Fruit fly (Drosophila melanogaster) whole organism, embryonic: Measurements from ENCODE around the gene Agpat1.

Experiments
- Atf6 ChIP-seq: fragments of 200-800 bp; sonication (Bioruptor generic); IDR thresholded peaks from 2 replicates; pipeline ENCODE4 v1.3.6; 2022; ENCODE audit warnings: missing biosample characterization, missing genetic modification characterization
- Awh ChIP-seq: fragments of 200-800 bp; sonication (Bioruptor generic); IDR thresholded peaks from 2 replicates; pipeline ENCODE4, ENCODE4 v1.3.6; 2022; ENCODE audit warnings: missing biosample characterization, missing genetic modification characterization
- Bdp1 ChIP-seq: fragments of 200-800 bp; sonication (Bioruptor generic); optimal IDR thresholded peaks from 3 replicates; lab custom pipeline; 2016; ENCODE audit warnings: missing biosample characterization, missing genetic modification characterization
- Bgb ChIP-seq: fragments of 200-800 bp; sonication (Bioruptor generic); IDR thresholded peaks from 2 replicates; pipeline ENCODE4 v1.3.6; 2022; ENCODE audit warnings: missing biosample characterization, missing genetic modification characterization; ENCODE audit not compliant: partially characterized antibody
- C15 ChIP-seq: fragments of 200-800 bp; sonication (Bioruptor generic); IDR thresholded peaks from 3 replicates; pipeline ENCODE4 v1.3.6; 2022; ENCODE audit warnings: missing biosample characterization, missing genetic modification characterization
- CG10543 ChIP-seq: fragments of 200-800 bp; sonication (Bioruptor generic); optimal IDR thresholded peaks from 3 replicates; lab custom pipeline; 2017; ENCODE audit warnings: missing biosample characterization, mild to moderate bottlenecking, missing genetic modification characterization, moderate library complexity
- CG11398 ChIP-seq: fragments of 200-800 bp; sonication (Bioruptor generic); optimal IDR thresholded peaks from 2 replicates; lab custom pipeline; 2016; ENCODE audit warnings: missing biosample characterization, missing genetic modification characterization
- CG11456 ChIP-seq: fragments of 200-800 bp; sonication (Bioruptor generic); IDR thresholded peaks from 3 replicates; pipeline ENCODE4 v1.3.6; 2022; ENCODE audit warnings: missing biosample characterization, missing genetic modification characterization
- CG11723 ChIP-seq: fragments of 200-800 bp; sonication (Bioruptor generic); optimal IDR thresholded peaks from 2 replicates; lab custom pipeline; 2017; ENCODE audit warnings: missing biosample characterization, mild to moderate bottlenecking, missing genetic modification characterization
- CG12744 ChIP-seq: fragments of 200-800 bp; sonication (Bioruptor generic); optimal IDR thresholded peaks from 2 replicates; lab custom pipeline; 2016; ENCODE audit warnings: missing biosample characterization, missing genetic modification characterization
- CG13287 ChIP-seq: fragments of 200-800 bp; sonication (Bioruptor generic); IDR thresholded peaks from 2 replicates; pipeline ENCODE4 v1.3.6; 2022; ENCODE audit warnings: missing biosample characterization, missing genetic modification characterization; ENCODE audit not compliant: partially characterized antibody
- CG14860 ChIP-seq: fragments of 200-800 bp; sonication (Bioruptor generic); IDR thresholded peaks from 3 replicates; pipeline ENCODE4 v1.3.6; 2022; ENCODE audit warnings: missing biosample characterization, missing genetic modification characterization; ENCODE audit not compliant: partially characterized antibody
- CG15479 ChIP-seq: fragments of 200-800 bp; sonication (Bioruptor generic); optimal IDR thresholded peaks from 3 replicates; lab custom pipeline; 2019; ENCODE audit warnings: missing biosample characterization, mild to moderate bottlenecking, missing genetic modification characterization, moderate library complexity
- CG16815 ChIP-seq: fragments of 200-800 bp; sonication (Bioruptor generic); optimal IDR thresholded peaks from 3 replicates; lab custom pipeline; 2017; ENCODE audit warnings: missing biosample characterization, mild to moderate bottlenecking, missing genetic modification characterization
- CG2129 ChIP-seq: fragments of 200-800 bp; sonication (Bioruptor generic); IDR thresholded peaks from 2 replicates; pipeline ENCODE4 v1.3.6; 2022; ENCODE audit warnings: missing biosample characterization, missing genetic modification characterization; ENCODE audit not compliant: partially characterized antibody
- CG2889 ChIP-seq: fragments of 200-800 bp; sonication (Bioruptor generic); IDR thresholded peaks from 3 replicates; pipeline ENCODE4 v1.3.6; 2022; ENCODE audit warnings: missing biosample characterization, missing genetic modification characterization
- CG42726 ChIP-seq: fragments of 200-800 bp; sonication (Bioruptor generic); IDR thresholded peaks from 2 replicates; pipeline ENCODE4 v1.3.6; 2022; ENCODE audit warnings: missing biosample characterization, missing genetic modification characterization; ENCODE audit not compliant: partially characterized antibody
- CG6689 ChIP-seq: fragments of 200-800 bp; sonication (Bioruptor generic); IDR thresholded peaks from 2 replicates; pipeline ENCODE4 v1.3.6; 2022; ENCODE audit warnings: missing biosample characterization, missing genetic modification characterization
- CG7271 ChIP-seq: fragments of 200-800 bp; sonication (Bioruptor generic); optimal IDR thresholded peaks from 2 replicates; lab custom pipeline; 2018; ENCODE audit warnings: missing biosample characterization, mild to moderate bottlenecking, missing genetic modification characterization, moderate library complexity
- CG7839 ChIP-seq: fragments of 200-800 bp; sonication (Bioruptor generic); optimal IDR thresholded peaks from 3 replicates; lab custom pipeline; 2018; ENCODE audit warnings: missing biosample characterization, mild to moderate bottlenecking, missing genetic modification characterization, moderate library complexity
- CG9817 ChIP-seq: fragments of 200-800 bp; sonication (Bioruptor generic); optimal IDR thresholded peaks from 2 replicates; lab custom pipeline; 2018; ENCODE audit warnings: missing biosample characterization, mild to moderate bottlenecking, missing genetic modification characterization, moderate library complexity
- CG9932 ChIP-seq: fragments of 200-800 bp; sonication (Bioruptor generic); IDR thresholded peaks from 2 replicates; pipeline ENCODE4 v1.3.6; 2022; ENCODE audit warnings: missing biosample characterization, missing genetic modification characterization
- CHES-1-like ChIP-seq: fragments of 200-800 bp; sonication (Bioruptor generic); optimal IDR thresholded peaks from 2 replicates; lab custom pipeline; 2016; ENCODE audit warnings: missing biosample characterization, missing genetic modification characterization
- Dad ChIP-seq: fragments of 200-800 bp; sonication (Bioruptor generic); optimal IDR thresholded peaks from 3 replicates; lab custom pipeline; 2016; ENCODE audit warnings: missing biosample characterization, missing genetic modification characterization
- Deaf1 ChIP-seq: fragments of 200-800 bp; optimal IDR thresholded peaks from 3 replicates; lab custom pipeline; 2019; ENCODE audit warnings: missing biosample characterization, mild to moderate bottlenecking, missing genetic modification characterization, moderate library complexity
- Dip2 ChIP-seq: fragments of 200-800 bp; sonication (Bioruptor generic); IDR thresholded peaks from 2 replicates; pipeline ENCODE4 v1.3.6; 2022; ENCODE audit warnings: missing biosample characterization, missing genetic modification characterization
- Doc3 ChIP-seq: fragments of 200-800 bp; sonication (Bioruptor generic); IDR thresholded peaks from 3 replicates; pipeline ENCODE4 v1.3.6; 2022; ENCODE audit warnings: missing biosample characterization, missing genetic modification characterization; ENCODE audit not compliant: partially characterized antibody
- Hey ChIP-seq: fragments of 200-800 bp; sonication (Bioruptor generic); optimal IDR thresholded peaks from 3 replicates; lab custom pipeline; 2018; ENCODE audit warnings: missing biosample characterization, mild to moderate bottlenecking, missing genetic modification characterization
- Hr51 ChIP-seq, 2 experiments: fragments of 200-800 bp; sonication (Bioruptor generic); optimal IDR thresholded peaks; 2 replicates in 1 of 2; 3 replicates in 1 of 2; lab custom pipeline; 2016 to 2018; ENCODE audit warnings: missing biosample characterization in 2 of 2, missing genetic modification characterization in 2 of 2, mild to moderate bottlenecking in 1 of 2, moderate library complexity in 1 of 2
- Scr ChIP-seq: fragments of 200-800 bp; sonication (Bioruptor generic); IDR thresholded peaks from 2 replicates; pipeline ENCODE4 v1.3.6; 2022; ENCODE audit warnings: missing biosample characterization, missing genetic modification characterization; ENCODE audit not compliant: partially characterized antibody
- abd-A ChIP-seq: fragments of 200-800 bp; sonication (Bioruptor generic); optimal IDR thresholded peaks from 3 replicates; lab custom pipeline; 2019; ENCODE audit warnings: missing biosample characterization, mild to moderate bottlenecking, missing genetic modification characterization, moderate library complexity
- ato ChIP-seq: fragments of 200-800 bp; sonication (Bioruptor generic); IDR thresholded peaks from 2 replicates; pipeline ENCODE4 v1.3.6; 2022; ENCODE audit warnings: missing biosample characterization, missing genetic modification characterization; ENCODE audit not compliant: partially characterized antibody
- btn ChIP-seq: fragments of 200-800 bp; sonication (Bioruptor generic); optimal IDR thresholded peaks from 2 replicates; lab custom pipeline; 2016; ENCODE audit warnings: missing biosample characterization, missing genetic modification characterization
- caup ChIP-seq: fragments of 200-800 bp; sonication (Bioruptor generic); optimal IDR thresholded peaks from 3 replicates; lab custom pipeline; 2017; ENCODE audit warnings: missing biosample characterization, mild to moderate bottlenecking, missing genetic modification characterization, moderate library complexity; ENCODE audit not compliant: severe bottlenecking
- dm ChIP-seq: fragments of 200-800 bp; sonication (Bioruptor generic); optimal IDR thresholded peaks from 3 replicates; lab custom pipeline; 2016; ENCODE audit warnings: missing biosample characterization, missing genetic modification characterization
- ftz-f1 ChIP-seq: fragments of 200-800 bp; sonication (Bioruptor generic); optimal IDR thresholded peaks from 2 replicates; lab custom pipeline; 2016; ENCODE audit warnings: missing biosample characterization, missing genetic modification characterization
- gsb ChIP-seq: fragments of 200-800 bp; sonication (Bioruptor generic); IDR thresholded peaks from 2 replicates; pipeline ENCODE4 v1.3.6; 2022; ENCODE audit warnings: missing biosample characterization, missing genetic modification characterization
- inv ChIP-seq: fragments of 200-800 bp; sonication (Bioruptor generic); IDR thresholded peaks from 2 replicates; pipeline ENCODE4 v1.3.6; 2022; ENCODE audit warnings: missing biosample characterization, missing genetic modification characterization; ENCODE audit not compliant: partially characterized antibody
- knrl ChIP-seq: fragments of 200-800 bp; sonication (Bioruptor generic); IDR thresholded peaks from 3 replicates; pipeline ENCODE4 v1.3.6; 2022; ENCODE audit warnings: missing biosample characterization, missing genetic modification characterization; ENCODE audit not compliant: partially characterized antibody
- pros ChIP-seq: fragments of 200-800 bp; sonication (Bioruptor generic); optimal IDR thresholded peaks from 3 replicates; lab custom pipeline; 2019; ENCODE audit warnings: missing biosample characterization, mild to moderate bottlenecking, missing genetic modification characterization, moderate library complexity
- sc ChIP-seq, 3 experiments: fragments of >200 bp in 2 of 3; fragments of 200-800 bp in 1 of 3; sonication (Bioruptor generic) in 1 of 3; optimal IDR thresholded peaks; 2 replicates in 2 of 3; 3 replicates in 1 of 3; lab custom pipeline; 2017; ENCODE audit warnings: mild to moderate bottlenecking in 1 of 3, missing biosample characterization in 1 of 3, missing genetic modification characterization in 1 of 3, missing genetic modification reagents in 1 of 3
- tio ChIP-seq: fragments of 200-800 bp; sonication (Bioruptor generic); optimal IDR thresholded peaks from 2 replicates; lab custom pipeline; 2017; ENCODE audit warnings: missing biosample characterization, missing genetic modification characterization, inconsistent platforms
- trem ChIP-seq: fragments of 200-800 bp; optimal IDR thresholded peaks from 3 replicates; lab custom pipeline; 2019; ENCODE audit warnings: missing biosample characterization, mild to moderate bottlenecking, missing genetic modification characterization, moderate library complexity
- trh ChIP-seq: fragments of 200-800 bp; sonication (Bioruptor generic); optimal IDR thresholded peaks from 2 replicates; lab custom pipeline; 2016; ENCODE audit warnings: missing biosample characterization, missing genetic modification characterization
- usp ChIP-seq: fragments of >200 bp; optimal IDR thresholded peaks from 2 replicates; lab custom pipeline; 2017; ENCODE audit warnings: missing biosample characterization, missing genetic modification characterization
- zen2 ChIP-seq: fragments of 200-800 bp; sonication (Bioruptor generic); IDR thresholded peaks from 3 replicates; pipeline ENCODE4 v1.3.6; 2022; ENCODE audit warnings: missing biosample characterization, missing genetic modification characterization; ENCODE audit not compliant: partially characterized antibody

Gene Agpat1

dm6 chrX:12750928-12751631 is 14.0 kb upstream of the Agpat1 start (continued):
- TF ChIP-seq C15 (GFP tag; lab: Robert Waterston, UW) = peak; percentile 99

dm6 chrX:12751786-12752187 is 13.3 kb upstream of the Agpat1 start:
- no peak for TF ChIP-seq CG10543 (GFP tag; lab: Kevin White, UChicago)
- TF ChIP-seq Deaf1 (tag; lab: Kevin White, UChicago) = no peak
- no peak for TF ChIP-seq sc (optimal IDR thresholded peaks at IDR 0.05; lab: Kevin White, UChicago)
- no peak for TF ChIP-seq sc (GFP tag; optimal IDR thresholded peaks at IDR 0.05; lab: Kevin White, UChicago)
- no peak for TF ChIP-seq CHES-1-like (GFP tag; lab: Kevin White, UChicago)
- no peak for TF ChIP-seq CG11398 (GFP tag; lab: Kevin White, UChicago)
- TF ChIP-seq Awh (GFP tag; lab: Robert Waterston, UW) = no peak
- no peak for TF ChIP-seq usp (GFP tag; lab: Kevin White, UChicago)
- no peak for TF ChIP-seq trem (tag; lab: Kevin White, UChicago)
- no peak for TF ChIP-seq Atf6 (GFP tag; lab: Robert Waterston, UW)
- no peak for TF ChIP-seq CG11723
- TF ChIP-seq CG9817 (tag; lab: Kevin White, UChicago) = no peak
- TF ChIP-seq tio = no peak
- no peak for TF ChIP-seq CG42726 (GFP tag; lab: Robert Waterston, UW)
- TF ChIP-seq CG13287 = no peak; the same call in 1 of the 2 replicates
- peak; percentile 97 for TF ChIP-seq CG15479
- no peak for TF ChIP-seq knrl (GFP tag; lab: Robert Waterston, UW)
- no peak for TF ChIP-seq CG9932 (GFP tag; lab: Robert Waterston, UW)
- TF ChIP-seq pros (GFP tag; lab: Kevin White, UChicago) = peak; percentile 99
- no peak for TF ChIP-seq CG2889 (GFP tag; lab: Robert Waterston, UW)
- TF ChIP-seq CG12744 (GFP tag; lab: Kevin White, UChicago) = no peak
- no peak for TF ChIP-seq dm
- no peak for TF ChIP-seq Bdp1
- no peak for TF ChIP-seq gsb (GFP tag; lab: Robert Waterston, UW)
- TF ChIP-seq ato (GFP tag; lab: Robert Waterston, UW) = no peak
- TF ChIP-seq CG11456 (GFP tag; lab: Robert Waterston, UW) = no peak
- TF ChIP-seq Bgb = no peak; the same call in 1 of the 2 replicates
- TF ChIP-seq btn = no peak
- no peak for TF ChIP-seq CG6689 (GFP tag; lab: Robert Waterston, UW)
- no peak for TF ChIP-seq Dip2 (GFP tag; lab: Robert Waterston, UW)
- no peak for TF ChIP-seq CG16815 (GFP tag; lab: Kevin White, UChicago)
- TF ChIP-seq Hey (tag; lab: Kevin White, UChicago) = no peak
- no peak for TF ChIP-seq CG14860
- TF ChIP-seq abd-A (tag; lab: Kevin White, UChicago) = peak; percentile 94
- no peak for TF ChIP-seq Dad
- TF ChIP-seq CG7839 (tag; lab: Kevin White, UChicago) = no peak
- TF ChIP-seq CG2129 = no peak
- TF ChIP-seq Scr = no peak
- no peak for TF ChIP-seq ftz-f1
- no peak for TF ChIP-seq Doc3 (GFP tag; lab: Robert Waterston, UW)
- no peak for TF ChIP-seq zen2 (GFP tag; lab: Robert Waterston, UW)
- TF ChIP-seq CG7271 (tag; lab: Kevin White, UChicago) = no peak
- TF ChIP-seq trh = no peak
- TF ChIP-seq inv = no peak
- no peak for TF ChIP-seq Hr51 (GFP tag; optimal IDR thresholded peaks at IDR 0.05; lab: Kevin White, UChicago)
- no peak for TF ChIP-seq caup (GFP tag; lab: Kevin White, UChicago)
